Worm (Caenorhabditis elegans) whole organism, L1 larva: ENCODE data around the gene T21D12.14.

Experiments used
- C04F5.9 ChIP-seq: sonication (generic microtip); optimal IDR thresholded peaks from 2 replicates; lab custom pipeline; 2016; ENCODE audit warnings: missing genetic modification characterization, missing compliant biosample characterization
- Y116A8C.19 ChIP-seq: sonication (generic microtip); optimal IDR thresholded peaks from 2 replicates; lab custom pipeline; 2016; ENCODE audit warnings: missing compliant biosample characterization, missing genetic modification characterization, borderline replicate concordance
- aly-2 ChIP-seq: fragments of 150-350 bp; optimal IDR thresholded peaks from 2 replicates; lab custom pipeline; 2014; ENCODE audit warnings: missing biosample characterization, missing genetic modification characterization
- ceh-8 ChIP-seq: fragments of 200-800 bp; sonication (Bioruptor generic); optimal IDR thresholded peaks from 2 replicates; lab custom pipeline; 2018; ENCODE audit warnings: mild to moderate bottlenecking, missing genetic modification characterization, moderate library complexity, missing compliant biosample characterization
- ceh-88 ChIP-seq: fragments of 200-800 bp; sonication (Bioruptor generic); IDR thresholded peaks from 2 replicates; pipeline ENCODE4 v1.3.6; 2022; ENCODE audit warnings: missing genetic modification characterization, missing compliant biosample characterization
- dpl-1 ChIP-seq, 3 experiments: fragments of 150-350 bp in 2 of 3; sonication (generic microtip) in 1 of 3; optimal IDR thresholded peaks; 2 replicates each; lab custom pipeline; 2014 to 2017; ENCODE audit warnings: missing biosample characterization in 3 of 3, missing genetic modification characterization in 3 of 3, missing genetic modification reagents in 3 of 3
- efl-1 ChIP-seq, 4 experiments: fragments of 150-350 bp; optimal IDR thresholded peaks in 3 of 4; peaks in 1 of 4; 1 replicate in 1 of 4; 2 replicates in 3 of 4; lab custom pipeline; 2014; ENCODE audit warnings: missing biosample characterization in 2 of 4, missing genetic modification characterization in 2 of 4, missing genetic modification reagents in 2 of 4
- elt-2 ChIP-seq: sonication (generic microtip); optimal IDR thresholded peaks from 2 replicates; lab custom pipeline; 2016; ENCODE audit warnings: missing genetic modification characterization, mild to moderate bottlenecking, inconsistent platforms, missing compliant biosample characterization, missing genetic modification reagents
- elt-3 ChIP-seq, 6 experiments: fragments of 150-350 bp in 1 of 6; sonication (generic microtip); optimal IDR thresholded peaks; 2 replicates each; lab custom pipeline; 2017 to 2018; ENCODE audit warnings: missing biosample characterization in 6 of 6, missing genetic modification characterization in 6 of 6, inconsistent platforms in 1 of 6
- ets-5 ChIP-seq: fragments of 200-800 bp; sonication (Bioruptor generic); IDR thresholded peaks from 2 replicates; pipeline ENCODE4 v1.3.6; 2022; ENCODE audit warnings: missing genetic modification characterization, missing compliant biosample characterization
- fkh-10 ChIP-seq: sonication (generic microtip); optimal IDR thresholded peaks from 2 replicates; lab custom pipeline; 2017; ENCODE audit warnings: missing biosample characterization, missing genetic modification reagents, missing genetic modification characterization
- hpl-2 ChIP-seq: fragments of 150-350 bp; optimal IDR thresholded peaks from 2 replicates; lab custom pipeline; 2014; ENCODE audit warnings: missing biosample characterization, missing genetic modification reagents, missing genetic modification characterization
- lin-14 ChIP-seq: fragments of 200-800 bp; sonication (Bioruptor generic); optimal IDR thresholded peaks from 2 replicates; lab custom pipeline; 2018; ENCODE audit warnings: mild to moderate bottlenecking, missing genetic modification characterization, moderate library complexity, missing compliant biosample characterization
- lin-15B ChIP-seq: fragments of 150-350 bp; sonication (generic microtip); optimal IDR thresholded peaks from 3 replicates; lab custom pipeline; 2014; ENCODE audit warnings: missing biosample characterization, missing genetic modification characterization
- mdl-1 ChIP-seq, 2 experiments: fragments of 150-350 bp; optimal IDR thresholded peaks; 2 replicates each; lab custom pipeline; 2014 to 2017; ENCODE audit warnings: missing biosample characterization in 2 of 2, missing genetic modification characterization in 2 of 2, inconsistent platforms in 1 of 2
- mep-1 ChIP-seq: fragments of 150-350 bp; optimal IDR thresholded peaks from 2 replicates; lab custom pipeline; 2014; ENCODE audit warnings: missing biosample characterization, missing genetic modification characterization
- nhr-19 ChIP-seq: fragments of 200-800 bp; sonication (Bioruptor generic); conservative IDR thresholded peaks from 2 replicates; pipeline ENCODE4 v1.3.6; 2022; ENCODE audit warnings: missing genetic modification characterization, missing compliant biosample characterization
- nhr-71 ChIP-seq: sonication (generic microtip); optimal IDR thresholded peaks from 2 replicates; lab custom pipeline; 2016; ENCODE audit warnings: mild to moderate bottlenecking, missing genetic modification characterization, moderate library complexity, missing compliant biosample characterization
- nhr-85 ChIP-seq: sonication (generic microtip); peaks from one replicate; lab custom pipeline; 2016; ENCODE audit warnings: missing genetic modification characterization, inconsistent platforms, missing compliant biosample characterization
- pax-3 ChIP-seq: fragments of 200-800 bp; sonication (Bioruptor generic); optimal IDR thresholded peaks from 2 replicates; lab custom pipeline; 2018; ENCODE audit warnings: mild to moderate bottlenecking, missing genetic modification characterization, moderate library complexity, missing compliant biosample characterization
- rnt-1 ChIP-seq: sonication (generic microtip); optimal IDR thresholded peaks from 2 replicates; lab custom pipeline; 2016; ENCODE audit warnings: mild to moderate bottlenecking, missing genetic modification characterization, moderate library complexity, missing compliant biosample characterization
- snpc-4 ChIP-seq: fragments of 150-350 bp; optimal IDR thresholded peaks from 2 replicates; lab custom pipeline; 2014; ENCODE audit warnings: missing biosample characterization, missing genetic modification characterization
- sptf-1 ChIP-seq: fragments of 150-350 bp; optimal IDR thresholded peaks from 2 replicates; lab custom pipeline; 2014; ENCODE audit warnings: missing biosample characterization, missing genetic modification characterization
- sup-37 ChIP-seq: fragments of 200-800 bp; sonication (Bioruptor generic); optimal IDR thresholded peaks from 2 replicates; lab custom pipeline; 2018; ENCODE audit warnings: mild to moderate bottlenecking, missing genetic modification characterization, missing compliant biosample characterization
- tbx-2 ChIP-seq: sonication (generic microtip); optimal IDR thresholded peaks from 2 replicates; lab custom pipeline; 2016; ENCODE audit warnings: missing genetic modification characterization, missing compliant biosample characterization
- vab-15 ChIP-seq: sonication (generic microtip); optimal IDR thresholded peaks from 2 replicates; lab custom pipeline; 2017; ENCODE audit warnings: missing genotype, mild to moderate bottlenecking, missing genetic modification characterization, missing compliant biosample characterization
- zag-1 ChIP-seq: fragments of 150-350 bp; optimal IDR thresholded peaks from 2 replicates; lab custom pipeline; 2014; ENCODE audit warnings: missing biosample characterization, missing genetic modification characterization
- zip-4 ChIP-seq: fragments of 200-800 bp; sonication (Bioruptor generic); optimal IDR thresholded peaks from 2 replicates; lab custom pipeline; 2018; ENCODE audit warnings: mild to moderate bottlenecking, missing genetic modification characterization, moderate library complexity, missing compliant biosample characterization
- ztf-11 ChIP-seq, 2 experiments: sonication (generic microtip); optimal IDR thresholded peaks; 2 replicates each; lab custom pipeline; 2016 to 2017; ENCODE audit warnings: missing genetic modification characterization in 2 of 2, missing biosample characterization in 1 of 2, missing compliant biosample characterization in 1 of 2
- ztf-4 ChIP-seq: fragments of 150-350 bp; optimal IDR thresholded peaks from 2 replicates; lab custom pipeline; 2014; ENCODE audit warnings: missing biosample characterization, missing genetic modification characterization

Gene T21D12.14

DNA sequence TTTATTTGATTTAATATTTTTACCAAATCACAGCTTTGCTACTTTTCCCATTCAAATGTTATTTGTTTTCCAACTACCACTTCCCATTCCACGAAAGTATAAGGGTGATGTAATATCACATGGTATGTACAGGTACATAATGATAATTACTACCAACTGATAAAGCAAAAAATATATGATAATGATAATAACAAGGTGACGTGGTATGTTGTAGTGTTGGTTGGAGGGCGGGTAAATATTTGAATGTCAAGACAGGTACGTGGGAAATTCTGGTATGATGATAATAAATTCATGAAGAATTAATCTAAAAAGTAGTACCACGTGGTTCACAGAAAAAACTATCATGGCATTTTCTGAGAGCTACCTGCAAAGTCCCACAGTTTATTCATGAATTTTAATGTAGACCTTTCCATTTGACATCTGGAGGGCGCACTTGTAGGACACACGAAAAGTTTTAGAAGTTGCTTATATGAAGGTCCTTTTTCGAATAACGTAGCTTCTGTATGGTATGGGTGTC, 4.0 kb upstream of the T21D12.14 start (continued):
- TF ChIP-seq ets-5 (GFP tag; lab: Robert Waterston, UW), result no peak
- peak; percentile 96 for TF ChIP-seq elt-2 (tag; lab: Kevin White, UChicago)
- no peak for TF ChIP-seq sup-37 (GFP tag; lab: Kevin White, UChicago)
- TF ChIP-seq pax-3 (tag; lab: Kevin White, UChicago), result no peak
- no peak for TF ChIP-seq lin-15B (tag; lab: Kevin White, UChicago)
- no peak for TF ChIP-seq ceh-8 (GFP tag; lab: Kevin White, UChicago)
- TF ChIP-seq nhr-19, result peak; percentile 28; the same call in 1 of the 2 replicates
- no peak for TF ChIP-seq aly-2 (tag; lab: Kevin White, UChicago)
- peak; percentile 50 for TF ChIP-seq nhr-71
- TF ChIP-seq ztf-4 (tag; lab: Kevin White, UChicago), result no peak
- TF ChIP-seq elt-3 (tag; optimal IDR thresholded peaks at IDR 0.05; lab: Kevin White, UChicago), result no peak
- no peak for TF ChIP-seq ceh-88 (GFP tag; lab: Robert Waterston, UW)
- TF ChIP-seq C04F5.9, result no peak
- TF ChIP-seq zip-4 (GFP tag; lab: Kevin White, UChicago), result no peak
- no peak for TF ChIP-seq mdl-1 (tag; optimal IDR thresholded peaks at IDR 0.05; lab: Kevin White, UChicago)
- TF ChIP-seq zag-1, result no peak
- TF ChIP-seq Y116A8C.19, result no peak
- TF ChIP-seq snpc-4 (tag; lab: Kevin White, UChicago), result no peak
- TF ChIP-seq ztf-11 (tag; optimal IDR thresholded peaks at IDR 0.05; lab: Kevin White, UChicago), result no peak
- TF ChIP-seq lin-14 (GFP tag; lab: Kevin White, UChicago), result no peak

DNA sequence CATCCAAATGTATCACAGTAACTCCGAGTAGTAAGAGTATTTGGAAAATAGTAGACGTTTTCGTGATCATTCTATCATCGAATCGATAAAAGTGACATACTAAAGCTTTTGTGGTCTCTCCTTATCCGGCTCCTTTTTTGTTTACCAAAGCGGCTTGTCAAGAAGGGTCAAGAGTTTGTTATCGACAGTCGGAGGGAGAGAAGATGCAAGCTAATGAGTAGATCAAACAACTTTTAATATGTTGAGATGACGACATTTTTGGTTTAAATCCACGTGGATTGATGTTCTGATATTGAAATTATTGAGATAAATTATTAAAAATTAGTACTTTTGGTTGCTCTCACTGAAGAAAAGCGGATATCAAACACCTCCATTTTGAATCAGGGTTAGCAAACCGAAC, 3.4 kb upstream of the T21D12.14 start, which contains the start of gene T21D12.7:
T21D12.7 (minus strand) TSS at position 101 of the 400 bp plus-strand sequence.
- TF ChIP-seq hpl-2, result no peak
- TF ChIP-seq, all 84 proteins: peak for 0

DNA sequence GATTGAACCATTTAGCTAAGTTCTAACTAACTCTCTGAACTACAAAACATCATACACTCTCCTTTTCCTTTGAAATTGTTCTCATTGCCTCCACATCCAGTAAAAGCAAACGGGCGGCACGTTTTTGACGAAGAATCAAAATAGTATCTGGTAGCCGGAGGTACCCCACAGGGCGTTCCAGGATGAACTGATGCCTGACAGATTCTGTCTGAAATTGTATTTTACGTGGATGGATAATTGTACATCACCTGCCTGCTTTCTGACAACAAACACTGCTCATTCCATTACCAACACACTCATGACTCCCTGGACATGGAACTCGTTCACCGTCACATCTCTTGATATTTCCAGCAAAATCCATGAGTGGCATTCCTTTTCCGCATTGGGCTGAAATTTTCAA, 2.5 kb upstream of the T21D12.14 start:
- TF ChIP-seq vab-15 (tag; lab: Kevin White, UChicago), result no peak
- no peak for TF ChIP-seq dpl-1 (GFP tag; optimal IDR thresholded peaks at IDR 0.05; lab: Kevin White, UChicago)
- TF ChIP-seq efl-1 (optimal IDR thresholded peaks at IDR 0.05; lab: Kevin White, UChicago), result no peak
- TF ChIP-seq efl-1 (GFP tag; optimal IDR thresholded peaks at IDR 0.05 in 1 of 2; lab: Kevin White, UChicago), result peak in 1 of 2 experiments; percentile 71
- TF ChIP-seq, all 84 proteins: peak for 1

DNA sequence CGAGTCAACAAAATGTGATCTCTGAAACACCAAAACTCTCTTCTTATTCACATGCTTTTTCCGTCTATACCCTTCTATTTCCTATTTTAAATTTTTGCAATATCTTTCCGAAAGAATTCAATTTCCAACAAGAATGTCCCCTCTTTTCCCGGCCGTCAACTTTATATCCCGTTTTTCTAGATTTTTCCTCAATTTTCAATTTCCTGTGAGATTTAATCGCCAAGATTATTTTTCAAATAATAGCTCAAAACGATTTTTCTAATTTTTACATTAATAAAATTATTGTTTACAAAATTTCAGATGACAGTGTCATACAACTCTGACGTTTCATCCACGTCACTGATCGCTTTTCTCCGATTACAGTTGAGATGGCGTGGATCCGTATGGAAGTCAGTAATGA, 4.6 kb downstream of the T21D12.14 start, which contains the start of gene best-19:
best-19 (plus strand) TSS at position 301 of the 400 bp plus-strand sequence.
- TF ChIP-seq fkh-10 (GFP tag; lab: Kevin White, UChicago) (peak; percentile 2), elt-2 (tag; lab: Kevin White, UChicago) (no peak)

DNA sequence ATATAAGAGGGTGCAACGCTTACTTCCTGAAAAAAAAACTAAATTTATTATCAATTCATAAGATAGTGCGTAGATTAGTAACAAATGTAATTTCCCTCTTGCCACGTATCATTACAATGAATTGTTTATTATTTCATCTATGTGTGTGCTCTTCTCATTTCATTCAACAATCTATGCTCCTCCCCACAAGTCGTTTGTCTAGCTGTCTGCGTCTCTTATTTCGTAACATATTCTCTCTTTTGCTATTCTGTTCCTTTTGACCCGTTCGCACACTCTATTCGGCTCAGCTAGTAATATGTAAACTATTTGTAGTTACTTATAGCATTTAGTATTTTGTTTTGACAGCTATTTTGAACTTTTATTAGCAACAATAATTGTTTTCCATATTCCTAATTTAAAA, 5.9 kb downstream of the T21D12.14 start:
- TF ChIP-seq rnt-1 (tag; lab: Kevin White, UChicago) (peak; percentile 6), nhr-85 (tag; lab: Kevin White, UChicago) (peak; percentile 17), efl-1 (optimal IDR thresholded peaks at IDR 0.05; lab: Kevin White, UChicago) (no peak), efl-1 (GFP tag; optimal IDR thresholded peaks at IDR 0.05 in 1 of 2; lab: Kevin White, UChicago) (peak in 1 of 2 experiments; percentile 74), snpc-4 (tag; lab: Kevin White, UChicago) (no peak), lin-14 (GFP tag; lab: Kevin White, UChicago) (peak; percentile 28), nhr-71 (no peak), mep-1 (peak; percentile 6), tbx-2 (tag; lab: Kevin White, UChicago) (no peak)

DNA sequence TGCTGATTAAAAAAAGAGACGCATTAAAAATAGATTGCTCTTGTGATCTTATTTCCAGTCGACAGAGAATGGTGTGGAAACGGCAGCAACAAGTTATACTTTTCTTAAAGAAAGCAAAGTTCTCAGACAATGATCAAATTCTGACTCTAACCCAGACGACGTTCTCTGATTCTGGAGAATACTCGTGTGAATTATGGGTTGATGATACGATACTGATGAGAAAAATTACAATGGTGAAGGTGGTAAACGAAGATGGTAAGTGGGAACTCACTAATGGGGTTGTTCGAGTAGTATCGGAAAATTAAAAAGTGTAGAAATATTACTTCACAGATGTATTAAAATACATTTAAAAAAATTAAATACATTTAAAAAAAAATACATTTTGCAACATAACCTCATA, 9.6 kb downstream of the T21D12.14 start:
- no peak for TF ChIP-seq efl-1 (optimal IDR thresholded peaks at IDR 0.05; lab: Kevin White, UChicago)
- peak in 1 of 2 experiments; percentile 68 for TF ChIP-seq efl-1 (GFP tag; optimal IDR thresholded peaks at IDR 0.05 in 1 of 2; lab: Kevin White, UChicago)
- no peak for TF ChIP-seq sptf-1
